Worm (Caenorhabditis elegans): Measurements from ENCODE around the gene gplb-1.

gplb-1 gene

ce11 chrV:8426741-8427457 lies 44.1 kb downstream of the gplb-1 start:
- TF ChIP-seq lin-32 (GFP tag; optimal IDR thresholded peaks at IDR 0.05) (no peak), sptf-1 (tag; optimal IDR thresholded peaks at IDR 0.05) (no peak), pha-4 (tag; optimal IDR thresholded peaks at IDR 0.05) (no peak), ceh-83 (GFP tag; optimal IDR thresholded peaks at IDR 0.05) (no peak), mep-1 (tag; optimal IDR thresholded peaks at IDR 0.05) (no peak), mls-2 (tag; optimal IDR thresholded peaks at IDR 0.05) (no peak), nhr-237 (tag; optimal IDR thresholded peaks at IDR 0.05) (no peak), M03D4.4 (tag; optimal IDR thresholded peaks at IDR 0.05) (no peak), zip-8 (tag; optimal IDR thresholded peaks at IDR 0.05) (no peak), ceh-39 (tag; optimal IDR thresholded peaks at IDR 0.05) (no peak), snpc-4 (tag; optimal IDR thresholded peaks at IDR 0.05) (no peak), nhr-76 (tag; optimal IDR thresholded peaks at IDR 0.05) (no peak), mab-5 (tag; optimal IDR thresholded peaks at IDR 0.05) (no peak), ces-1 (GFP tag; optimal IDR thresholded peaks at IDR 0.05) (no peak), tbx-8 (GFP tag; optimal IDR thresholded peaks at IDR 0.05) (no peak)

- TF ChIP-seq ces-1 (GFP tag; optimal IDR thresholded peaks at IDR 0.05) (peak; percentile 56), blmp-1 (tag; optimal IDR thresholded peaks at IDR 0.05) (no peak), bed-3 (GFP tag; optimal IDR thresholded peaks at IDR 0.05) (no peak), cnd-1 (tag; optimal IDR thresholded peaks at IDR 0.05) (no peak), ztf-11 (tag; optimal IDR thresholded peaks at IDR 0.05) (no peak), pha-4 (tag; optimal IDR thresholded peaks at IDR 0.05) (peak; percentile 5)
These were observed 44.8 kb downstream of the gplb-1 start for ce11 chrV:8426210-8426609.

- no peak for TF ChIP-seq tbx-8 (GFP tag; optimal IDR thresholded peaks at IDR 0.05)
- TF ChIP-seq ces-1 (GFP tag; optimal IDR thresholded peaks at IDR 0.05): no peak
- no peak for TF ChIP-seq hlh-1 (tag; optimal IDR thresholded peaks at IDR 0.05)
- TF ChIP-seq sptf-1 (tag; optimal IDR thresholded peaks at IDR 0.05): no peak
- no peak for TF ChIP-seq ceh-39 (tag; optimal IDR thresholded peaks at IDR 0.05)
- no peak for TF ChIP-seq lin-13 (tag; optimal IDR thresholded peaks at IDR 0.05)
- no peak for TF ChIP-seq nhr-28 (tag; optimal IDR thresholded peaks at IDR 0.05)
- TF ChIP-seq mep-1 (tag; optimal IDR thresholded peaks at IDR 0.05): no peak
- TF ChIP-seq unc-39 (tag; optimal IDR thresholded peaks at IDR 0.05): no peak
- TF ChIP-seq mls-2 (tag; optimal IDR thresholded peaks at IDR 0.05): no peak
- TF ChIP-seq lin-32 (GFP tag; optimal IDR thresholded peaks at IDR 0.05): no peak
- TF ChIP-seq unc-62 (GFP tag; optimal IDR thresholded peaks at IDR 0.05): no peak
- TF ChIP-seq nhr-12 (tag; optimal IDR thresholded peaks at IDR 0.05): no peak
- TF ChIP-seq nhr-76 (tag; optimal IDR thresholded peaks at IDR 0.05): no peak
- no peak for TF ChIP-seq pha-4 (tag; optimal IDR thresholded peaks at IDR 0.05)
- no peak for TF ChIP-seq blmp-1 (tag; optimal IDR thresholded peaks at IDR 0.05)
- TF ChIP-seq elt-3 (tag; optimal IDR thresholded peaks at IDR 0.05): no peak
- no peak for TF ChIP-seq M03D4.4 (tag; optimal IDR thresholded peaks at IDR 0.05)
These were observed 45.9 kb downstream of the gplb-1 start for ce11 chrV:8424840-8425814.

Measured in whole organism, mixed stage, embryonic.